Worm (Caenorhabditis elegans) whole organism, L4/young adult: ENCODE data around the gene spp-7.

Source experiments
- W03F9.2 ChIP-seq: fragments of 150-350 bp; optimal IDR thresholded peaks from 2 replicates; lab custom pipeline; 2014; ENCODE audit warnings: missing biosample characterization, missing genetic modification characterization
- him-1 ChIP-seq: sonication (generic microtip); optimal IDR thresholded peaks from 2 replicates; lab custom pipeline; 2016; ENCODE audit warnings: missing genotype, missing genetic modification reagents, missing genetic modification characterization, missing compliant biosample characterization

DNA sequence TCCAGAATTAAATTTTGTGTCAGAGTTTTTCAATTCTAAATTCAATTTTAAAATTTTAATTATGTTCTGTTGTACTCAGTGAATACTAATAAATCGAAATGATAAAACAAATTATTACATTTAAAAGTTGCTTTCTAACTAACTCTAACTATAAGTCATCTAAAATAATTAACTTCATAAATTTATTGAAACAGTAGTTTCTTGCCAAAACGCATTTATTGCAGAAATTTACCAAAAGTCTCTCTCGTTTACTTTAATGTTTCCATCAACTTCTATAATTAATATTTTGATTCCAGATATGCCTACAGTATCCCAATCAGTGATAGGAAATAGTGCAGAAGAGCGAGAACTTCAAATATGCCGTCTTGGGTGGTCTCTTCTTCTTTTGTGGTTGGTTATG, 15.0 kb downstream of the spp-7 start, which contains the start of gene ZK616.1:
- TF ChIP-seq W03F9.2 (tag; lab: Kevin White, UChicago) (no peak), him-1 (tag; lab: Kevin White, UChicago) (no peak)
